Worm (Caenorhabditis elegans) whole organism, late embryonic: ENCODE data around the gene F58F9.3.
"Not testable (repeated sequence)": the region's sequence is repeated elsewhere in the genome, so short reads cannot be mapped to it uniquely, and the experiment has no call there.

Experiments
- C38D4.7 ChIP-seq: fragments of 200-800 bp; sonication (Bioruptor generic); optimal IDR thresholded peaks from 2 replicates; lab custom pipeline; 2018; ENCODE audit warnings: mild to moderate bottlenecking, missing genetic modification characterization, moderate library complexity, missing compliant biosample characterization
- K02D7.2 ChIP-seq: sonication (generic microtip); optimal IDR thresholded peaks from 2 replicates; lab custom pipeline; 2017; ENCODE audit warnings: mild to moderate bottlenecking, missing genetic modification characterization, missing compliant biosample characterization
- T23F11.4 ChIP-seq: fragments of 200-800 bp; sonication (Bioruptor generic); optimal IDR thresholded peaks from 2 replicates; lab custom pipeline; 2018; ENCODE audit warnings: mild to moderate bottlenecking, missing genetic modification characterization, missing compliant biosample characterization
- Y22D7AL.16 ChIP-seq: sonication (generic microtip); optimal IDR thresholded peaks from 2 replicates; lab custom pipeline; 2016; ENCODE audit warnings: missing genetic modification characterization, missing compliant biosample characterization
- ceh-14 ChIP-seq: sonication (generic microtip); optimal IDR thresholded peaks from 2 replicates; lab custom pipeline; 2016; ENCODE audit warnings: missing genotype, missing genetic modification characterization, missing compliant biosample characterization
- ceh-19 ChIP-seq: fragments of 200-800 bp; sonication (Bioruptor generic); optimal IDR thresholded peaks from 2 replicates; lab custom pipeline; 2018; ENCODE audit warnings: mild to moderate bottlenecking, missing genetic modification characterization, missing compliant biosample characterization
- ceh-2 ChIP-seq: sonication (generic microtip); optimal IDR thresholded peaks from 2 replicates; lab custom pipeline; 2016; ENCODE audit warnings: missing genotype, missing genetic modification characterization, missing compliant biosample characterization
- ceh-24 ChIP-seq: sonication (generic microtip); optimal IDR thresholded peaks from 2 replicates; lab custom pipeline; 2016; ENCODE audit warnings: mild to moderate bottlenecking, missing genetic modification characterization, missing compliant biosample characterization
- ceh-30 ChIP-seq: fragments of 150-350 bp; optimal IDR thresholded peaks from 2 replicates; lab custom pipeline; 2014; ENCODE audit warnings: missing biosample characterization, missing genetic modification characterization
- ceh-31 ChIP-seq: sonication (generic microtip); optimal IDR thresholded peaks from 2 replicates; lab custom pipeline; 2016; ENCODE audit warnings: missing genetic modification characterization, missing compliant biosample characterization
- ceh-45 ChIP-seq: fragments of 200-800 bp; sonication (Bioruptor generic); IDR thresholded peaks from 2 replicates; pipeline ENCODE4 v1.3.6; 2022; ENCODE audit warnings: missing genetic modification reagents, missing genetic modification characterization, missing compliant biosample characterization
- ceh-48 ChIP-seq: sonication (generic microtip); optimal IDR thresholded peaks from 2 replicates; lab custom pipeline; 2016; ENCODE audit warnings: missing genetic modification characterization, inconsistent platforms, missing compliant biosample characterization
- ceh-6 ChIP-seq: fragments of 200-800 bp; sonication (Bioruptor generic); optimal IDR thresholded peaks from 2 replicates; lab custom pipeline; 2018; ENCODE audit warnings: mild to moderate bottlenecking, missing genetic modification characterization, missing compliant biosample characterization
- elt-2 ChIP-seq: sonication (generic microtip); optimal IDR thresholded peaks from 2 replicates; lab custom pipeline; 2016; ENCODE audit warnings: missing genetic modification reagents, missing genetic modification characterization, missing compliant biosample characterization
- ets-4 ChIP-seq: sonication (generic microtip); optimal IDR thresholded peaks from 2 replicates; lab custom pipeline; 2016; ENCODE audit warnings: missing genetic modification characterization, missing compliant biosample characterization
- fkh-10 ChIP-seq: fragments of 150-350 bp; optimal IDR thresholded peaks from 2 replicates; lab custom pipeline; 2014; ENCODE audit warnings: missing biosample characterization, missing genetic modification reagents, missing genetic modification characterization
- hlh-15 ChIP-seq: sonication (generic microtip); optimal IDR thresholded peaks from 2 replicates; lab custom pipeline; 2016; ENCODE audit warnings: missing genetic modification characterization, missing compliant biosample characterization
- hlh-30 ChIP-seq: sonication (generic microtip); optimal IDR thresholded peaks from 2 replicates; lab custom pipeline; 2017; ENCODE audit warnings: antibody characterized with exemption, missing genetic modification characterization, missing compliant biosample characterization; ENCODE audit not compliant: insufficient read depth
- lin-11 ChIP-seq: fragments of 200-800 bp; sonication (Bioruptor generic); optimal IDR thresholded peaks from 2 replicates; lab custom pipeline; 2018; ENCODE audit warnings: mild to moderate bottlenecking, missing genetic modification characterization, missing compliant biosample characterization
- mec-3 ChIP-seq: sonication (generic microtip); optimal IDR thresholded peaks from 2 replicates; lab custom pipeline; 2016; ENCODE audit warnings: borderline replicate concordance, missing genetic modification characterization, missing compliant biosample characterization
- nfya-1 ChIP-seq: sonication (generic microtip); optimal IDR thresholded peaks from 2 replicates; lab custom pipeline; 2017; ENCODE audit warnings: missing genetic modification characterization, mild to moderate bottlenecking, missing compliant biosample characterization, antibody characterized with exemption, moderate library complexity
- odd-2 ChIP-seq: sonication (generic microtip); optimal IDR thresholded peaks from 2 replicates; lab custom pipeline; 2017; ENCODE audit warnings: antibody characterized with exemption, mild to moderate bottlenecking, missing genetic modification characterization, missing compliant biosample characterization
- ref-2 ChIP-seq: sonication (generic microtip); optimal IDR thresholded peaks from 2 replicates; lab custom pipeline; 2016; ENCODE audit warnings: missing genetic modification characterization, missing compliant biosample characterization
- sox-2 ChIP-seq: fragments of 200-800 bp; sonication (Bioruptor generic); IDR thresholded peaks from 2 replicates; pipeline ENCODE4 v1.3.6; 2022; ENCODE audit warnings: missing genetic modification reagents, missing genetic modification characterization, missing compliant biosample characterization
- tbx-7 ChIP-seq: sonication (generic microtip); optimal IDR thresholded peaks from 2 replicates; lab custom pipeline; 2016; ENCODE audit warnings: missing genotype, missing genetic modification characterization, missing compliant biosample characterization
- unc-3 ChIP-seq, 2 experiments: fragments of 200-800 bp in 1 of 2; sonication (Bioruptor generic) in 1 of 2; sonication (generic microtip) in 1 of 2; conservative IDR thresholded peaks in 1 of 2; optimal IDR thresholded peaks in 1 of 2; 2 replicates each; pipeline versions ENCODE4 v1.3.6 to Lab custom; 2016 to 2022; ENCODE audit warnings: missing compliant biosample characterization in 2 of 2, missing genetic modification characterization in 2 of 2, missing genetic modification reagents in 1 of 2
- unc-42 ChIP-seq: sonication (generic microtip); optimal IDR thresholded peaks from 2 replicates; lab custom pipeline; 2016; ENCODE audit warnings: missing genotype, missing genetic modification characterization, missing compliant biosample characterization
- unc-86 ChIP-seq: sonication (generic microtip); optimal IDR thresholded peaks from 2 replicates; lab custom pipeline; 2016; ENCODE audit warnings: missing genetic modification characterization, missing compliant biosample characterization
- zip-5 ChIP-seq: sonication (generic microtip); optimal IDR thresholded peaks from 2 replicates; lab custom pipeline; 2016; ENCODE audit warnings: missing genetic modification characterization, missing compliant biosample characterization

F58F9.3 gene

DNA sequence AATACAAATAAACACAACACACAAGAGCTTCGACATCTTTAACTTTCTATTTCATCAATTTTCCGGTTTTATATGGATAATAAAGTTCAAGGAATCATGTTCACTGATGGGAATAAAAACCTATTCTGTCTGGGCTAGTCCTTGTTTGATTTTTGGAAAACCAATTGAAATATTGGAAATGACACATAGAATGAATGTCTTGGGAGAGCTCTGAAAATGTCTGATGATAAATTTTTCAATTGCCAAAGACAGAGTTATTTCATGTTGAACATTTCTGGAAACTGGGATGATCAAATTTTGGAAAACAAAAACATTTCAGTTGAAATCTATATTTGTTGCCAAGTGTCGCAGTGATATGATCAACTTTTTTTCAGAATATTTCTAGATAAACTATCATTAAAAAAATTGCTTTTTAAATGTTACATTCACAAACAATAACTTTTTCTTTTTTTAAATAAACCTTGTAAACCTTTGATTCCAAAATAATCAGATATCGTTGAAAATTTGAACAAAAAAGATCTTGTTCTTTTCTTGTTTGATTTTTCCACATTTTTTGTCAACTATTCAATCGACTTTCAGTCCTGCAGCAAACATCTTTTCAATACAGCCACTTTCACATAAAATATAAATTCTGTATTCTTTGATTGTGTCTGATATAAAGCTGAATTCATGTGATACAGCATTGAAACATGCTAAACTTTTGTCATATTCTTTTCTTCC lies 4.6 kb downstream of the F58F9.3 start, which contains the start of the genes F58F9.6 and F58F9.8:
Gene F58F9.6, minus strand, starts transcription at position 101 of the 720 bp plus-strand sequence.
Gene F58F9.8, plus strand, starts transcription at position 670 of the 720 bp plus-strand sequence.
- TF ChIP-seq K02D7.2 (no peak), unc-86 (tag; lab: Kevin White, UChicago) (no peak), hlh-30 (tag; lab: Kevin White, UChicago) (no peak), unc-3 (GFP tag; conservative IDR thresholded peaks at IDR 0.05; lab: Robert Waterston, UW) (no peak), unc-3 (tag; optimal IDR thresholded peaks at IDR 0.05; lab: Kevin White, UChicago) (no peak), ceh-24 (tag; lab: Kevin White, UChicago) (no peak), ceh-30 (tag; lab: Kevin White, UChicago) (no peak), ceh-14 (tag; lab: Kevin White, UChicago) (no peak), odd-2 (no peak), hlh-15 (no peak)

ce11 chrIV:6239993-6240392 lies 7.0 kb downstream of the F58F9.3 start, which contains the start of gene F58F9.9:
TSS of gene F58F9.9 (plus strand) at chrIV:6240293.
- no peak for TF ChIP-seq ceh-2 (tag; lab: Kevin White, UChicago)
- TF ChIP-seq, all 69 proteins: peak for 0

ce11 chrIV:6248486-6248885 lies 15.4 kb downstream of the F58F9.3 start, which contains the start of gene acox-3:
TSS of gene acox-3 (minus strand) at chrIV:6248492.
- TF ChIP-seq unc-86 (tag; lab: Kevin White, UChicago) (no peak), ets-4 (no peak), ref-2 (tag; lab: Kevin White, UChicago) (no peak), ceh-24 (tag; lab: Kevin White, UChicago) (no peak), ceh-48 (tag; lab: Kevin White, UChicago) (no peak), ceh-30 (tag; lab: Kevin White, UChicago) (no peak), nfya-1 (tag; lab: Kevin White, UChicago) (no peak), elt-2 (peak; percentile 22)

DNA sequence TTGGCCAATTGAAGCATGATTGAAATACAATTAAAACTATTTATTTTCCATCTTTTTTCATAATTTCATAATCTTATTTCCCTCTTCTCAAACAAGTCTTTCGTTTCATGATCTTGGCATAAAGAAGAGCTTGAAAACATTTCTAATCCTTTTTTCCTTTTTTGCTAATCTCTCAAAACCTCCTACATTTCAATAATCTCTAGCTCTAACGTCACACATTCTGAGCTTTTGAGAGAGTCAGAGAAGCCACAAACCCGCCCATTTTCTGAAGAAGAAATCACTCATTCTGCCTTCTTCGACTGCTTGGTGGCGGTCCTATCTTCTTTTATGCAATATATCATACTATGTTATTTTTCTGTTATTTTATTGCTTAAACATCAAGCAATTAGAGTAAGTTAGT lies 16.6 kb downstream of the F58F9.3 start, which contains the start of gene F58F9.1:
Gene F58F9.1, plus strand, starts transcription at position 251 of the 400 bp plus-strand sequence.
- TF ChIP-seq fkh-10 (GFP tag; lab: Kevin White, UChicago) (no peak), ref-2 (tag; lab: Kevin White, UChicago) (no peak), mec-3 (no peak), C38D4.7 (no peak), zip-5 (no peak), Y22D7AL.16 (tag; lab: Kevin White, UChicago) (no peak), unc-86 (tag; lab: Kevin White, UChicago) (no peak), tbx-7 (no peak), T23F11.4 (GFP tag; lab: Kevin White, UChicago) (no peak), nfya-1 (tag; lab: Kevin White, UChicago) (no peak), ceh-19 (GFP tag; lab: Kevin White, UChicago) (no peak), ceh-2 (tag; lab: Kevin White, UChicago) (no peak), ceh-45 (GFP tag; lab: Robert Waterston, UW) (no peak), unc-42 (tag; lab: Kevin White, UChicago) (no peak), sox-2 (no peak), lin-11 (tag; lab: Kevin White, UChicago) (no peak), ceh-31 (no peak)

DNA sequence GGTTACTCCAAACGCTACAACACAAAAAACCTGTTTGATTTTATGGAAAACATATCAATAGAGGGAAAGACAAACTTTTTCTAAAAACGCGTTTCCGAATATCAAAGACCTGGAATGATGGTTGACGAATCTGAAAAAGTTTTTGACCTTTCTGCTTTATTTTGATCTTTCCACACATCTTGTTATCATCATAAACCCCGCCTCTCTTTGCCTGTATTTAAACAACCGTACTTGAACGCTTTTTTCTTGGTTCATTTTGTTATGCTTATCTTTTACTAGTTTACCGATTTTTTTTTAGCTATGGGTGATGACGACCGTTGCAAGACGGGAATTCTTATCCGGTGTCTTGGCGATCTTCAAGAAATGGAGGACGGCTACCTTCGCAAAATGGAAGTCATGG lies 20.0 kb downstream of the F58F9.3 start, which contains the start of gene T13A10.2:
Gene T13A10.2, plus strand, starts transcription at position 301 of the 400 bp plus-strand sequence.
- not testable (repeated sequence) for TF ChIP-seq hlh-15; ceh-6 (GFP tag; lab: Kevin White, UChicago); ceh-24 (tag; lab: Kevin White, UChicago)
